Worm (Caenorhabditis elegans): ENCODE data around the gene F44E7.5.

DNA sequence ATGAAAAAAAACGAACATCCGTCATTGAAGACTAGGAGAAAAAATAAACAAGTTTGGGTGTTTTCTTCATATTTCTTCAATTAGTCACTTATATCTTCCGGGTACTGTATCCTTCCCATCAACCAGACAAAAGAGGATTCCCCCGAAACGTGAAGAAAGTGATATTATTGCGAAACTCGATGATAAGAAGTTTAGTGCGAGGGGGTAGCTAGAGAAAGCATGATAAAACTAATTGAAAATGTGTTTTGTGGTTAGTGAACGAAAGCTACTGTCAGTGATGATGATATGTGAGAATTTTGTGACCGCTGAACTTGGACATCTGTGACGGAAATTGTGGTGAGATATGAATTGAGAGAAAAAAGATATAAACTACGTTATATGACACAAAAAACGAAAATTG is 42.2 kb upstream of the F44E7.5 start:
- TF ChIP-seq him-1 (tag; optimal IDR thresholded peaks at IDR 0.05) (no peak), W03F9.2 (tag; optimal IDR thresholded peaks at IDR 0.05) (no peak), dao-5 (tag; optimal IDR thresholded peaks at IDR 0.05) (no peak)
